Fruit fly (Drosophila melanogaster): ENCODE data around the gene CG18731.

The CG18731 gene

DNA sequence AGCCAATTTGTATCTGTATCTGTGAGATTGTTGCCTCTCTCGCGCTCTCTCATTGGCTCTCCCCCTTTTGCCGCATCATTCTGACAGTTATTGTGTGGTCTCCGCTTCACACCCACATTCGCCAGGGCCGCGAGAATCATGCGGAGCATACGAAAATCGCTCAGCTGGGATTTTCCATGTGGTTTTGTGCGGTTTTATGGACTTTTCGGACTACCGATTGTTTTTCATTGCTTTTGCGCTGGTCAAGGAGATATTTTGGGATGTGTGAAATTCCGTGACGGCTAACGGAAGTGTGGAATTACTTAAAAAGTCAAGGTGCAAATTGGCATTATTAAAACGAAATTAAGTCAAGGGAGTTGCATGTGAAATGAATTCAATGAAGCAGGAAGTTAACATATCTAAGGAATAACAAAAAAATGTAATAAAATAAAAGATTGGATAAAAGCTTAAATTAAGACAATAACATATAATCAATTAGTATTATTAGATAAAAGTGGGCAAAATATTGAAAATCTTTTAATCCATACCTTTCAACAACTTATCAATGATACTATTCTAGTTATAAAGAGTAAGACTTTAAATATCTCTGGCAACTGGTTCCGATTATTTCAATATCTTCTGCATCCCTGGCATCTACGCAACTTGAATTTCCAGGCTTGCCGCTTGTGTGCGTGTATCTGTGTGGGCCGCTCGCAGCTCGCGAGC is 47.4 kb downstream of the CG18731 start (continued):
- TF ChIP-seq CG15696 (tag; optimal IDR thresholded peaks at IDR 0.05), result peak; percentile 31
- TF ChIP-seq CG8924 (tag; optimal IDR thresholded peaks at IDR 0.05), result no peak
- TF ChIP-seq peb (GFP tag; IDR thresholded peaks at IDR 0.05), result no peak
- TF ChIP-seq HmgD (GFP tag; optimal IDR thresholded peaks at IDR 0.05), result no peak
- no peak for TF ChIP-seq CG3065 (GFP tag; optimal IDR thresholded peaks at IDR 0.05)
- TF ChIP-seq CG18764 (GFP tag; optimal IDR thresholded peaks at IDR 0.05), result no peak
- no peak for TF ChIP-seq fru (optimal IDR thresholded peaks at IDR 0.05)
- no peak for TF ChIP-seq CG34376 (GFP tag; optimal IDR thresholded peaks at IDR 0.05)
- no peak for TF ChIP-seq bowl (GFP tag; IDR thresholded peaks at IDR 0.05)
- TF ChIP-seq Mad (GFP tag; optimal IDR thresholded peaks at IDR 0.05), result no peak
- peak; percentile 44 for TF ChIP-seq slbo (GFP tag; IDR thresholded peaks at IDR 0.05)
- TF ChIP-seq CG3407 (GFP tag; optimal IDR thresholded peaks at IDR 0.05), result no peak
- no peak for TF ChIP-seq fd102C (GFP tag; optimal IDR thresholded peaks at IDR 0.05)
- peak; percentile 56; the same call in 1 of the 2 replicates for TF ChIP-seq lmd (GFP tag; IDR thresholded peaks at IDR 0.05)
- peak; percentile 13 for TF ChIP-seq Hmx (GFP tag; optimal IDR thresholded peaks at IDR 0.05)
- TF ChIP-seq H2.0 (GFP tag; IDR thresholded peaks at IDR 0.05), result peak; percentile 35; the same call in 1 of the 2 replicates
- no peak for TF ChIP-seq CHES-1-like (GFP tag; optimal IDR thresholded peaks at IDR 0.05)
- TF ChIP-seq her (GFP tag; optimal IDR thresholded peaks at IDR 0.05), result no peak
- no peak for TF ChIP-seq CG8478 (optimal IDR thresholded peaks at IDR 0.05)
- no peak for TF ChIP-seq CG10431 (GFP tag; optimal IDR thresholded peaks at IDR 0.05)
- no peak for TF ChIP-seq ara (GFP tag; IDR thresholded peaks at IDR 0.05)
- no peak for TF ChIP-seq Ada2b (GFP tag; IDR thresholded peaks at IDR 0.05)
- TF ChIP-seq Pdp1 (GFP tag; optimal IDR thresholded peaks at IDR 0.05), result peak in 1 of 2 experiments; percentile 12
- TF ChIP-seq CG6689 (GFP tag; IDR thresholded peaks at IDR 0.05), result peak; percentile 43; the same call in 1 of the 2 replicates
- peak; percentile 40 for TF ChIP-seq CG10147 (GFP tag; optimal IDR thresholded peaks at IDR 0.05)
- TF ChIP-seq trem (tag; optimal IDR thresholded peaks at IDR 0.05), result no peak
- no peak for TF ChIP-seq Eip74EF (GFP tag; optimal IDR thresholded peaks at IDR 0.05)
- peak; percentile 15 for TF ChIP-seq CG10274 (GFP tag; optimal IDR thresholded peaks at IDR 0.05)
- no peak for TF ChIP-seq E2f1 (GFP tag; IDR thresholded peaks at IDR 0.05)
- TF ChIP-seq CG3163 (GFP tag; optimal IDR thresholded peaks at IDR 0.05), result no peak
- TF ChIP-seq zfh1 (GFP tag; IDR thresholded peaks at IDR 0.05), result peak; percentile 32; the same call in 1 of the 3 replicates
- TF ChIP-seq twi (tag; optimal IDR thresholded peaks at IDR 0.05), result no peak
- no peak for TF ChIP-seq Dad (GFP tag; optimal IDR thresholded peaks at IDR 0.05)
- no peak for TF ChIP-seq da (GFP tag; optimal IDR thresholded peaks at IDR 0.05)
- TF ChIP-seq tna (GFP tag; IDR thresholded peaks at IDR 0.05; ENCODE audit: partially characterized antibody), result no peak
- peak; percentile 33 for TF ChIP-seq dmrt11E (tag; optimal IDR thresholded peaks at IDR 0.05)
- no peak for TF ChIP-seq CG1647 (GFP tag; optimal IDR thresholded peaks at IDR 0.05)
- TF ChIP-seq slou (GFP tag; optimal IDR thresholded peaks at IDR 0.05), result no peak
- TF ChIP-seq chm (GFP tag; IDR thresholded peaks at IDR 0.05), result no peak
- TF ChIP-seq nau (GFP tag; optimal IDR thresholded peaks at IDR 0.05), result no peak
- TF ChIP-seq Taf1 (GFP tag; IDR thresholded peaks at IDR 0.05), result no peak
- TF ChIP-seq repo (GFP tag; optimal IDR thresholded peaks at IDR 0.05), result no peak
- TF ChIP-seq dan (GFP tag; IDR thresholded peaks at IDR 0.05), result no peak
- TF ChIP-seq Deaf1 (tag; optimal IDR thresholded peaks at IDR 0.05), result no peak
- no peak for TF ChIP-seq sqz (GFP tag; optimal IDR thresholded peaks at IDR 0.05)
- no peak for TF ChIP-seq ash1 (GFP tag; optimal IDR thresholded peaks at IDR 0.05)
- TF ChIP-seq MBD-R2 (GFP tag; IDR thresholded peaks at IDR 0.05), result no peak
- TF ChIP-seq HHEX (GFP tag; optimal IDR thresholded peaks at IDR 0.05), result no peak
- TF ChIP-seq CG12236 (GFP tag; optimal IDR thresholded peaks at IDR 0.05), result no peak
- TF ChIP-seq Antp (GFP tag; optimal IDR thresholded peaks at IDR 0.05), result peak; percentile 8
- no peak for TF ChIP-seq CG4328 (GFP tag; optimal IDR thresholded peaks at IDR 0.05)

Data from whole organism, embryonic.